Fruit fly (Drosophila melanogaster): ENCODE measurements around the gene LysE.

Gene LysE

DNA sequence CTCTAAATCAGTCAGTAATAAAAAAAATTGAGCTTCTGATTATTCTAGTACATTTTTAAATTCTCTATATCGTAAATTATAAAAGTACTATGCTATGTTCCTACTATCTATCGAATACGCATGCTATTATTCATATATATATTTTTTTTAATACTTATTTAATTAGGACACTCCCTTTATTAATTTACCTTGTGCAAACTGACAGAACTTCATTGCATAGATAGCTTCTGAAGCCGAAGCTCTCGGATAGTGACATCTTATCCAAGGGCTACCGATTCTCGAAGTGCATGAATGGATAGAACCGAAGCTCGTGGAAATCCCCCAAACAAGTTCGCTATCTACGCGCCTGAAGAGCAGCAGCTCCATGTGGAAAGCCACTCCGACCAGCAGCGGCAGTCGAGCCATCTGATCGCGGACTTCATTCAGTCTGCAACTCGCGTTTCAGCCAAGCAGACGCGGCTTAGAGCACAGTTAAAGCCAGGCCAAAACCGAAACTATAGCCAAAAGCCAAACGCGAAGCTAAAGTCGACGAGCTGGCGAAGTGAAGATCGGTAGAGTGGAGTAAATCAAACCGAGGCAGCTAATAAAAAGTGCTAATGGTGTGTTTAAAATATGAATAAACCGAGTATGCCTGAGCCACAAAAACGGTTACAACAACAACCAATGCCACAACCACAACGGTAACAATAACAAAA is 12.1 kb upstream of the LysE start, which contains the start of gene mwh (continued):
- TF ChIP-seq lov (optimal IDR thresholded peaks at IDR 0.05) (no peak), lov (GFP tag; IDR thresholded peaks at IDR 0.05) (0 out of 3 replicates have a peak, but pooled peaks have one; percentile 41), vvl (GFP tag; IDR thresholded peaks at IDR 0.05) (0 out of 2 replicates have a peak, but pooled peaks have one; percentile 32), CG12769 (tag; optimal IDR thresholded peaks at IDR 0.05) (peak; percentile 13), sens (GFP tag) (peak; percentile 16), Vsx1 (GFP tag; optimal IDR thresholded peaks at IDR 0.05) (peak; percentile 54)

DNA sequence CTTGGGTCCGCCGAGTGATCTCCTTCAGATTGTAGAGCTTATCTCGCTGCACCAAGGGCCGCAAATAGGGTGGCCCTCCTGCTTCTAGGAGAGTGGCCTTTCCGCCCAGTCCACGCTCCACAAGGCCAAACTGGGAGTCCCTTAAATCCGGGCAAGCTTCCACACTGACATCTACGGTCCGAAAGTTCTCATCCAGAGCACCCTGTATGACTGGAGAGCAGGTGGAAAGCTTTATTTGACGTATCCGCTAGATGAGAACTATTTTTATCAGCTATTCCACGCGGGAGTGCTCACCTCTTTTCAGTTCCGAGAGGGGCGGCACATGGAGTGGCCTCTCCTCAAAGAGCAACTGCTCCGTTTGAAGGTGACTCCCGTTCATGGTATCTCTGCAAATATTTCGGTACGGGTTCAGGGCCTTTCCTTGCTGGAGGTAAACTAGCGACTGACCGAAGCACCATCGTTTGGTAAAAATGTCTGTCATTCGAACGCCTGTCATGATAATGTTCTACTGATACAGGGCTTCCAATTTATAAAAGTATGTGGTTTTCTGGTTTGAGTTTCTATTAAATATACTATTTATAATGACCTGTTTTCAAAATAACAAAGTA is 9.9 kb upstream of the LysE start, which contains the start of gene meep:
Gene meep (minus strand): TSS at position 449 of the 608 bp plus-strand sequence.
- TF ChIP-seq CG30403 (GFP tag; optimal IDR thresholded peaks at IDR 0.05) (no peak), Trl (optimal IDR thresholded peaks at IDR 0.05) (peak; percentile 11 to 37), Trl (GFP tag; optimal IDR thresholded peaks at IDR 0.05) (no peak), TFAM (GFP tag; optimal IDR thresholded peaks at IDR 0.05) (no peak), sd (tag; optimal IDR thresholded peaks at IDR 0.05) (peak; percentile 63), btn (GFP tag; optimal IDR thresholded peaks at IDR 0.05) (no peak), mam (GFP tag; optimal IDR thresholded peaks at IDR 0.05) (no peak), CG5953 (GFP tag; IDR thresholded peaks at IDR 0.05) (no peak), croc (GFP tag; conservative IDR thresholded peaks at IDR 0.05) (no peak), nerfin-2 (GFP tag; IDR thresholded peaks at IDR 0.05; ENCODE audit: partially characterized antibody) (no peak), CG12769 (tag; optimal IDR thresholded peaks at IDR 0.05) (peak; percentile 76), NC2β (GFP tag; optimal IDR thresholded peaks at IDR 0.05) (no peak), row (GFP tag; IDR thresholded peaks at IDR 0.05) (0 out of 3 replicates have a peak, but pooled peaks have one; percentile 18), ERR (GFP tag; optimal IDR thresholded peaks at IDR 0.05) (peak; percentile 76), nau (GFP tag; optimal IDR thresholded peaks at IDR 0.05) (no peak), CG3163 (GFP tag; optimal IDR thresholded peaks at IDR 0.05) (no peak), Med (GFP tag) (peak; percentile 55), hkb (optimal IDR thresholded peaks at IDR 0.05) (no peak), hkb (GFP tag; IDR thresholded peaks at IDR 0.05) (no peak), CG8944 (GFP tag; optimal IDR thresholded peaks at IDR 0.05) (no peak), CG4707 (GFP tag; optimal IDR thresholded peaks at IDR 0.05) (no peak), Atf-2 (GFP tag; optimal IDR thresholded peaks at IDR 0.05) (no peak), D19A (tag; optimal IDR thresholded peaks at IDR 0.05) (no peak), disco-r (GFP tag; optimal IDR thresholded peaks at IDR 0.05) (no peak), hb (GFP tag; IDR thresholded peaks at IDR 0.05; ENCODE audit: partially characterized antibody) (no peak), jing (GFP tag; optimal IDR thresholded peaks at IDR 0.05) (no peak), CG4730 (GFP tag; IDR thresholded peaks at IDR 0.05) (no peak), CG1832 (GFP tag; optimal IDR thresholded peaks at IDR 0.05) (no peak), Sin3A (optimal IDR thresholded peaks at IDR 0.05) (no peak), CG15011 (GFP tag; optimal IDR thresholded peaks at IDR 0.05) (no peak), ind (GFP tag; optimal IDR thresholded peaks at IDR 0.05) (no peak), ftz-f1 (GFP tag; optimal IDR thresholded peaks at IDR 0.05) (peak; percentile 60), sug (tag; optimal IDR thresholded peaks at IDR 0.05) (peak; percentile 93), zfh2 (GFP tag; optimal IDR thresholded peaks at IDR 0.05) (no peak), CG14050 (GFP tag; IDR thresholded peaks at IDR 0.05) (no peak), CG11456 (GFP tag; IDR thresholded peaks at IDR 0.05) (0 out of 3 replicates have a peak, but pooled peaks have one; percentile 33), CG8089 (GFP tag; optimal IDR thresholded peaks at IDR 0.05) (no peak), CG8290 (GFP tag; optimal IDR thresholded peaks at IDR 0.05) (no peak), CG8290 (tag; optimal IDR thresholded peaks at IDR 0.05) (peak in 1 of 2 experiments; percentile 15), Mad (GFP tag; optimal IDR thresholded peaks at IDR 0.05) (no peak), gro (GFP tag; optimal IDR thresholded peaks at IDR 0.05) (no peak), kay (GFP tag; optimal IDR thresholded peaks at IDR 0.05) (no peak), Oli (tag; optimal IDR thresholded peaks at IDR 0.05) (no peak), ato (GFP tag; IDR thresholded peaks at IDR 0.05; ENCODE audit: partially characterized antibody) (no peak), CG10366 (GFP tag; IDR thresholded peaks at IDR 0.05) (peak; percentile 11; the same call in 1 of the 2 replicates)
